Fruit fly (Drosophila melanogaster) whole organism, embryonic: ENCODE data around the gene Invadolysin.

ENCODE experiments used
- BtbVII ChIP-seq: fragments of 200-800 bp; sonication (Bioruptor generic); optimal IDR thresholded peaks from 3 replicates; lab custom pipeline; 2017; ENCODE audit warnings: missing biosample characterization, mild to moderate bottlenecking, missing genetic modification characterization
- CG11085 ChIP-seq: fragments of 200-800 bp; sonication (Bioruptor generic); IDR thresholded peaks from 2 replicates; pipeline ENCODE4 v1.3.6; 2022; ENCODE audit warnings: missing biosample characterization, missing genetic modification characterization
- CG11093 ChIP-seq: fragments of 200-800 bp; sonication (Bioruptor generic); IDR thresholded peaks from 3 replicates; pipeline ENCODE4 v1.3.6; 2022; ENCODE audit warnings: missing biosample characterization, missing genetic modification characterization
- CG11560 ChIP-seq: fragments of 200-800 bp; sonication (Bioruptor generic); IDR thresholded peaks from 3 replicates; pipeline ENCODE4 v1.3.6; 2022; ENCODE audit warnings: missing biosample characterization, missing genetic modification characterization
- CG12942 ChIP-seq: fragments of 200-800 bp; sonication (Bioruptor generic); optimal IDR thresholded peaks from 3 replicates; lab custom pipeline; 2016; ENCODE audit warnings: missing biosample characterization, missing genetic modification characterization
- CG13123 ChIP-seq: fragments of 200-800 bp; sonication (Bioruptor generic); optimal IDR thresholded peaks from 2 replicates; lab custom pipeline; 2016; ENCODE audit warnings: missing biosample characterization, missing genetic modification characterization
- CG13624 ChIP-seq: fragments of 200-800 bp; sonication (Bioruptor generic); optimal IDR thresholded peaks from 2 replicates; lab custom pipeline; 2016; ENCODE audit warnings: missing biosample characterization, missing genetic modification characterization
- CG14965 ChIP-seq: fragments of 200-800 bp; sonication (Bioruptor generic); optimal IDR thresholded peaks from 2 replicates; lab custom pipeline; 2016; ENCODE audit warnings: missing biosample characterization, missing genetic modification characterization, borderline replicate concordance
- CG15696 ChIP-seq: fragments of 200-800 bp; sonication (Bioruptor generic); optimal IDR thresholded peaks from 2 replicates; lab custom pipeline; 2019; ENCODE audit warnings: missing biosample characterization, mild to moderate bottlenecking, missing genetic modification characterization, moderate library complexity
- CG16863 ChIP-seq: fragments of 200-800 bp; sonication (Bioruptor generic); optimal IDR thresholded peaks from 3 replicates; lab custom pipeline; 2016; ENCODE audit warnings: missing biosample characterization, missing genetic modification characterization
- CG1832 ChIP-seq: fragments of 200-800 bp; sonication (Bioruptor generic); optimal IDR thresholded peaks from 2 replicates; lab custom pipeline; 2017; ENCODE audit warnings: missing biosample characterization, mild to moderate bottlenecking, missing genetic modification characterization, inconsistent platforms
- CG18619 ChIP-seq: fragments of 200-800 bp; sonication (Bioruptor generic); optimal IDR thresholded peaks from 3 replicates; lab custom pipeline; 2017; ENCODE audit warnings: missing biosample characterization, mild to moderate bottlenecking, missing genetic modification characterization
- CG2129 ChIP-seq: fragments of 200-800 bp; sonication (Bioruptor generic); IDR thresholded peaks from 2 replicates; pipeline ENCODE4 v1.3.6; 2022; ENCODE audit warnings: missing biosample characterization, missing genetic modification characterization; ENCODE audit not compliant: partially characterized antibody
- CG30020 ChIP-seq: fragments of 200-800 bp; optimal IDR thresholded peaks from 2 replicates; lab custom pipeline; 2019; ENCODE audit warnings: missing biosample characterization, mild to moderate bottlenecking, missing genetic modification characterization, moderate library complexity
- CG31365 ChIP-seq: fragments of 200-800 bp; sonication (Bioruptor generic); optimal IDR thresholded peaks from 2 replicates; lab custom pipeline; 2018; ENCODE audit warnings: missing biosample characterization, mild to moderate bottlenecking, missing genetic modification characterization
- CG3838 ChIP-seq: fragments of 200-800 bp; sonication (Bioruptor generic); optimal IDR thresholded peaks from 3 replicates; lab custom pipeline; 2016; ENCODE audit warnings: missing biosample characterization, missing genetic modification characterization
- CG42726 ChIP-seq: fragments of 200-800 bp; sonication (Bioruptor generic); IDR thresholded peaks from 2 replicates; pipeline ENCODE4 v1.3.6; 2022; ENCODE audit warnings: missing biosample characterization, missing genetic modification characterization; ENCODE audit not compliant: partially characterized antibody
- CG5953 ChIP-seq: fragments of 200-800 bp; sonication (Bioruptor generic); IDR thresholded peaks from 2 replicates; pipeline ENCODE4 v1.3.6; 2022; ENCODE audit warnings: missing biosample characterization, missing genetic modification characterization
- CG7271 ChIP-seq: fragments of 200-800 bp; sonication (Bioruptor generic); optimal IDR thresholded peaks from 2 replicates; lab custom pipeline; 2018; ENCODE audit warnings: missing biosample characterization, mild to moderate bottlenecking, missing genetic modification characterization, moderate library complexity
- CG8944 ChIP-seq: fragments of 200-800 bp; sonication (Bioruptor generic); optimal IDR thresholded peaks from 3 replicates; lab custom pipeline; 2016; ENCODE audit warnings: missing biosample characterization, missing genetic modification characterization
- CG9215 ChIP-seq: fragments of 200-800 bp; sonication (Bioruptor generic); IDR thresholded peaks from 2 replicates; pipeline ENCODE4 v1.3.6; 2022; ENCODE audit warnings: missing biosample characterization, missing genetic modification characterization
- CG9932 ChIP-seq: fragments of 200-800 bp; sonication (Bioruptor generic); IDR thresholded peaks from 2 replicates; pipeline ENCODE4 v1.3.6; 2022; ENCODE audit warnings: missing biosample characterization, missing genetic modification characterization
- CrebB ChIP-seq: fragments of 200-800 bp; sonication (Bioruptor generic); optimal IDR thresholded peaks from 3 replicates; lab custom pipeline; 2018; ENCODE audit warnings: missing biosample characterization, mild to moderate bottlenecking, missing genetic modification characterization
- Dad ChIP-seq: fragments of 200-800 bp; sonication (Bioruptor generic); optimal IDR thresholded peaks from 3 replicates; lab custom pipeline; 2016; ENCODE audit warnings: missing biosample characterization, missing genetic modification characterization
- Dbx ChIP-seq: fragments of 200-800 bp; sonication (Bioruptor generic); IDR thresholded peaks from 3 replicates; pipeline ENCODE4 v1.3.6; 2022; ENCODE audit warnings: missing biosample characterization, missing genetic modification characterization
- Dfd ChIP-seq, 2 experiments: fragments of >200 bp; optimal IDR thresholded peaks; 2 replicates each; lab custom pipeline; 2017; ENCODE audit warnings: missing biosample characterization in 2 of 2, missing genetic modification characterization in 2 of 2
- HLHmδ ChIP-seq: fragments of 200-800 bp; sonication (Bioruptor generic); optimal IDR thresholded peaks from 2 replicates; lab custom pipeline; 2018; ENCODE audit warnings: missing biosample characterization, mild to moderate bottlenecking, missing genetic modification characterization, moderate library complexity
- Lhr ChIP-seq: fragments of 200-800 bp; sonication (Bioruptor generic); optimal IDR thresholded peaks from 3 replicates; lab custom pipeline; 2017; ENCODE audit warnings: mild to moderate bottlenecking, missing biosample characterization, missing genetic modification reagents, missing genetic modification characterization
- MTF-1 ChIP-seq: fragments of 200-800 bp; sonication (Bioruptor generic); optimal IDR thresholded peaks from 2 replicates; lab custom pipeline; 2018; ENCODE audit warnings: missing biosample characterization, mild to moderate bottlenecking, missing genetic modification characterization, borderline replicate concordance
- Nf-YA ChIP-seq: fragments of 200-800 bp; sonication (Bioruptor generic); IDR thresholded peaks from 2 replicates; pipeline ENCODE4 v1.3.6; 2022; ENCODE audit warnings: missing biosample characterization, missing genetic modification characterization
- Ravus ChIP-seq: fragments of 200-800 bp; sonication (Bioruptor generic); IDR thresholded peaks from 2 replicates; pipeline ENCODE4 v1.3.6; 2022; ENCODE audit warnings: missing biosample characterization, missing genetic modification characterization
- Sox102F ChIP-seq: fragments of 200-800 bp; sonication (Bioruptor generic); optimal IDR thresholded peaks from 2 replicates; lab custom pipeline; 2018; ENCODE audit warnings: missing biosample characterization, mild to moderate bottlenecking, missing genetic modification characterization, moderate library complexity
- Stat92E ChIP-seq, 3 experiments: fragments of >200 bp in 2 of 3; fragments of 200-800 bp in 1 of 3; sonication (Bioruptor generic) in 1 of 3; optimal IDR thresholded peaks; 2 replicates each; lab custom pipeline; 2017 to 2019; ENCODE audit warnings: missing biosample characterization in 3 of 3, missing genetic modification characterization in 3 of 3, mild to moderate bottlenecking in 1 of 3, moderate library complexity in 1 of 3
- cato ChIP-seq: fragments of 200-800 bp; sonication (Bioruptor generic); optimal IDR thresholded peaks from 2 replicates; lab custom pipeline; 2016; ENCODE audit warnings: missing biosample characterization, missing genetic modification characterization, borderline replicate concordance
- cg ChIP-seq: fragments of 200-800 bp; sonication (Bioruptor generic); optimal IDR thresholded peaks from 3 replicates; lab custom pipeline; 2019; ENCODE audit warnings: missing biosample characterization, mild to moderate bottlenecking, missing genetic modification characterization, moderate library complexity
- dmrt99B ChIP-seq: fragments of 200-800 bp; sonication (Bioruptor generic); optimal IDR thresholded peaks from 2 replicates; lab custom pipeline; 2018; ENCODE audit warnings: missing biosample characterization, mild to moderate bottlenecking, missing genetic modification characterization, moderate library complexity
- eve ChIP-seq, 2 experiments: fragments of >200 bp; optimal IDR thresholded peaks; 2 replicates each; lab custom pipeline; 2017; ENCODE audit warnings: missing biosample characterization in 2 of 2, missing genetic modification characterization in 2 of 2
- gsb ChIP-seq: fragments of 200-800 bp; sonication (Bioruptor generic); IDR thresholded peaks from 2 replicates; pipeline ENCODE4 v1.3.6; 2022; ENCODE audit warnings: missing biosample characterization, missing genetic modification characterization
- ind ChIP-seq: fragments of 200-800 bp; sonication (Bioruptor generic); optimal IDR thresholded peaks from 3 replicates; lab custom pipeline; 2016; ENCODE audit warnings: missing biosample characterization, missing genetic modification characterization
- klu ChIP-seq: fragments of 200-800 bp; sonication (Bioruptor generic); IDR thresholded peaks from 2 replicates; pipeline ENCODE4 v1.3.6; 2022; ENCODE audit warnings: missing biosample characterization, missing genetic modification characterization
- lilli ChIP-seq: fragments of 200-800 bp; sonication (Bioruptor generic); optimal IDR thresholded peaks from 3 replicates; lab custom pipeline; 2016; ENCODE audit warnings: missing biosample characterization, missing genetic modification characterization
- lov ChIP-seq, 2 experiments: fragments of 200-800 bp in 1 of 2; fragments of >200 bp in 1 of 2; sonication (Bioruptor generic) in 1 of 2; IDR thresholded peaks in 1 of 2; optimal IDR thresholded peaks in 1 of 2; 2 replicates in 1 of 2; 3 replicates in 1 of 2; pipeline versions ENCODE4 v1.3.6 to Lab custom; 2017 to 2022; ENCODE audit warnings: missing biosample characterization in 1 of 2, missing genetic modification characterization in 1 of 2
- maf-S ChIP-seq: fragments of 200-800 bp; sonication (Bioruptor generic); optimal IDR thresholded peaks from 2 replicates; lab custom pipeline; 2016; ENCODE audit warnings: missing biosample characterization, missing genetic modification characterization
- nerfin-1 ChIP-seq: fragments of 200-800 bp; sonication (Bioruptor generic); optimal IDR thresholded peaks from 3 replicates; lab custom pipeline; 2019; ENCODE audit warnings: missing biosample characterization, mild to moderate bottlenecking, missing genetic modification characterization, moderate library complexity
- nmo ChIP-seq: fragments of 200-800 bp; sonication (Bioruptor generic); optimal IDR thresholded peaks from 2 replicates; lab custom pipeline; 2018; ENCODE audit warnings: missing biosample characterization, mild to moderate bottlenecking, missing genetic modification characterization, moderate library complexity
- oc ChIP-seq: fragments of 200-800 bp; sonication (Bioruptor generic); optimal IDR thresholded peaks from 2 replicates; lab custom pipeline; 2018; ENCODE audit warnings: missing biosample characterization, mild to moderate bottlenecking, missing genetic modification characterization, moderate library complexity
- sens-2 ChIP-seq: fragments of 200-800 bp; sonication (Bioruptor generic); IDR thresholded peaks from 2 replicates; pipeline ENCODE4 v1.3.6; 2022; ENCODE audit warnings: missing biosample characterization, missing genetic modification characterization
- sima ChIP-seq: fragments of 200-800 bp; sonication (Bioruptor generic); optimal IDR thresholded peaks from 2 replicates; lab custom pipeline; 2016; ENCODE audit warnings: missing biosample characterization, missing genetic modification characterization
- tin ChIP-seq: fragments of 200-800 bp; sonication (Bioruptor generic); optimal IDR thresholded peaks from 3 replicates; lab custom pipeline; 2016; ENCODE audit warnings: missing biosample characterization, missing genetic modification characterization
- vfl ChIP-seq: fragments of 200-800 bp; sonication (Bioruptor generic); optimal IDR thresholded peaks from 2 replicates; lab custom pipeline; 2016; ENCODE audit warnings: missing biosample characterization, missing genetic modification characterization
- wek ChIP-seq: fragments of 200-800 bp; sonication (Bioruptor generic); optimal IDR thresholded peaks from 3 replicates; lab custom pipeline; 2018; ENCODE audit warnings: missing biosample characterization, mild to moderate bottlenecking, missing genetic modification characterization, moderate library complexity

The Invadolysin gene

DNA sequence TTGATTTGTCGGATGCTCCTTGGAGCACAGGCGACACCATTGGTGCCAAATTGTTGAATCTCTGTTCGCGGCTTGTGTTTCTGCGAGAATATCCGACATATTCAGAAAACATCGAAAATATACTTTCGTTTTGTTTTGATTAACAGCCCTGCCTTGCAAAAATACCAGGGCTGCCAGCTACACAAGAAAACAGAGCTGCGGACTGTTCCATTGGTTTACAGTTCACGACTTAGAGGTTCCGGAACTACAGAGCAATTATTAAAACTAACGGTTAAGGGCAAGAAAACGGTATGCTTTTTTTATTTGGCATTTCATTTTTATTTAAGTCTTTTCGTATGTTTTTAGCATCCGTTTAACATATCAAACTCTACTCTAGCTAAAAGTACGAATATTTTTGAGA is 16.7 kb downstream of the Invadolysin start, which contains the start of gene CG6254 (continued):
- TF ChIP-seq gsb (GFP tag; lab: Robert Waterston, UW) (no peak), CG18619 (GFP tag; lab: Kevin White, UChicago) (no peak), Dfd (GFP tag; optimal IDR thresholded peaks at IDR 0.05; lab: Kevin White, UChicago) (no peak), Stat92E (GFP tag; optimal IDR thresholded peaks at IDR 0.05; lab: Kevin White, UChicago) (peak in 1 of 3 experiments; percentile 30), tin (GFP tag; lab: Kevin White, UChicago) (peak; percentile 47), wek (GFP tag; lab: Kevin White, UChicago) (no peak), CG14965 (GFP tag; lab: Kevin White, UChicago) (no peak), CG15696 (tag; lab: Kevin White, UChicago) (peak; percentile 23), CG2129 (no peak), sens-2 (GFP tag; lab: Robert Waterston, UW) (0 out of 2 replicates have a peak, but pooled peaks have one; percentile 14), CG13123 (no peak), CG12942 (GFP tag; lab: Kevin White, UChicago) (no peak), dmrt99B (no peak), CG31365 (tag; lab: Kevin White, UChicago) (no peak), CG11085 (no peak), nerfin-1 (tag; lab: Kevin White, UChicago) (no peak), sima (GFP tag; lab: Kevin White, UChicago) (no peak), Dbx (GFP tag; lab: Robert Waterston, UW) (peak; percentile 71), CG9932 (GFP tag; lab: Robert Waterston, UW) (peak; percentile 76), CG3838 (GFP tag; lab: Kevin White, UChicago) (no peak), CG1832 (GFP tag; lab: Kevin White, UChicago) (no peak), cato (GFP tag; lab: Kevin White, UChicago) (no peak), CG5953 (no peak), CG11093 (GFP tag; lab: Robert Waterston, UW) (no peak), MTF-1 (no peak), Dad (no peak), CG8944 (GFP tag; lab: Kevin White, UChicago) (peak; percentile 30), maf-S (GFP tag; lab: Kevin White, UChicago) (no peak), Lhr (GFP tag; lab: Kevin White, UChicago) (no peak), oc (no peak), BtbVII (GFP tag; lab: Kevin White, UChicago) (no peak), Ravus (GFP tag; lab: Robert Waterston, UW) (no peak), vfl (GFP tag; lab: Kevin White, UChicago) (peak; percentile 25), CG7271 (no peak), cg (GFP tag; lab: Kevin White, UChicago) (no peak), HLHmδ (no peak), Sox102F (no peak), klu (GFP tag; lab: Robert Waterston, UW) (no peak), CG30020 (tag; lab: Kevin White, UChicago) (peak; percentile 54), Nf-YA (GFP tag; lab: Robert Waterston, UW) (no peak), CG9215 (0 out of 2 replicates have a peak, but pooled peaks have one; percentile 21), CrebB (tag; lab: Kevin White, UChicago) (no peak), CG13624 (GFP tag; lab: Kevin White, UChicago) (peak; percentile 13), nmo (GFP tag; lab: Kevin White, UChicago) (no peak), CG42726 (GFP tag; lab: Robert Waterston, UW) (no peak), lilli (peak; percentile 58), lov (optimal IDR thresholded peaks at IDR 0.05; lab: Kevin White, UChicago) (no peak), lov (GFP tag; IDR thresholded peaks at IDR 0.05; lab: Robert Waterston, UW) (no peak), ind (peak; percentile 52), CG16863 (GFP tag; lab: Kevin White, UChicago) (no peak), CG11560 (tag; lab: Robert Waterston, UW) (no peak), eve (GFP tag; optimal IDR thresholded peaks at IDR 0.05; lab: Kevin White, UChicago) (no peak)
